Worm (Caenorhabditis elegans) whole organism, early embryonic: ENCODE results near the gene Y43B11AR.1.

Experiments
- B0310.2 ChIP-seq: sonication (generic microtip); optimal IDR thresholded peaks from 2 replicates; lab custom pipeline; 2016; ENCODE audit warnings: mild to moderate bottlenecking, missing genetic modification characterization, missing compliant biosample characterization
- F13C5.2 ChIP-seq: sonication (generic microtip); optimal IDR thresholded peaks from 2 replicates; lab custom pipeline; 2017; ENCODE audit warnings: mild to moderate bottlenecking, missing genetic modification characterization, inconsistent platforms, missing compliant biosample characterization
- aly-1 ChIP-seq: sonication (generic microtip); optimal IDR thresholded peaks from 2 replicates; lab custom pipeline; 2016; ENCODE audit warnings: missing genetic modification characterization, missing compliant biosample characterization
- ama-1 ChIP-seq: fragments of 150-350 bp; optimal IDR thresholded peaks from 2 replicates; lab custom pipeline; 2014
- ceh-13 ChIP-seq: fragments of 200-800 bp; sonication (Bioruptor generic); optimal IDR thresholded peaks from 2 replicates; lab custom pipeline; 2018; ENCODE audit warnings: mild to moderate bottlenecking, missing genetic modification characterization, missing compliant biosample characterization
- ceh-36 ChIP-seq: sonication (generic microtip); optimal IDR thresholded peaks from 2 replicates; lab custom pipeline; 2016; ENCODE audit warnings: missing genetic modification characterization, inconsistent platforms, missing compliant biosample characterization
- ets-7 ChIP-seq: sonication (generic microtip); optimal IDR thresholded peaks from 2 replicates; lab custom pipeline; 2016; ENCODE audit warnings: missing genotype, missing genetic modification characterization, missing compliant biosample characterization
- flt-1 ChIP-seq: fragments of 200-800 bp; sonication (Bioruptor generic); IDR thresholded peaks from 2 replicates; pipeline ENCODE4 v1.3.6; 2022; ENCODE audit warnings: missing genetic modification characterization, missing compliant biosample characterization
- hmbx-1 ChIP-seq: sonication (generic microtip); optimal IDR thresholded peaks from 2 replicates; lab custom pipeline; 2016; ENCODE audit warnings: mild to moderate bottlenecking, missing genetic modification characterization, missing compliant biosample characterization
- hmg-4 ChIP-seq: fragments of 200-800 bp; sonication (Bioruptor generic); optimal IDR thresholded peaks from 2 replicates; lab custom pipeline; 2018; ENCODE audit warnings: mild to moderate bottlenecking, missing genetic modification characterization, missing compliant biosample characterization
- hnd-1 ChIP-seq: sonication (generic microtip); optimal IDR thresholded peaks from 2 replicates; lab custom pipeline; 2016; ENCODE audit warnings: missing genetic modification characterization, missing compliant biosample characterization
- pes-1 ChIP-seq: fragments of 200-800 bp; sonication (Bioruptor generic); IDR thresholded peaks from 2 replicates; pipeline ENCODE4 v1.3.6; 2022; ENCODE audit warnings: missing genetic modification reagents, missing genetic modification characterization, missing compliant biosample characterization
- scrt-1 ChIP-seq: fragments of 200-800 bp; sonication (Bioruptor generic); IDR thresholded peaks from 2 replicates; pipeline ENCODE4 v1.3.6; 2022; ENCODE audit warnings: missing genetic modification characterization, missing compliant biosample characterization
- sea-1 ChIP-seq: fragments of 200-800 bp; sonication (Bioruptor generic); conservative IDR thresholded peaks from 2 replicates; pipeline ENCODE4 v1.3.6; 2022; ENCODE audit warnings: missing genetic modification characterization, missing compliant biosample characterization
- tbx-11 ChIP-seq: fragments of 200-800 bp; sonication (Bioruptor generic); IDR thresholded peaks from 2 replicates; pipeline ENCODE4 v1.3.6; 2022; ENCODE audit warnings: missing genetic modification characterization, missing compliant biosample characterization
- tbx-37 ChIP-seq: fragments of 200-800 bp; sonication (Bioruptor generic); conservative IDR thresholded peaks from 2 replicates; pipeline ENCODE4 v1.3.6; 2022; ENCODE audit warnings: missing genetic modification reagents, missing genetic modification characterization, missing compliant biosample characterization
- tra-4 ChIP-seq: sonication (generic microtip); optimal IDR thresholded peaks from 2 replicates; lab custom pipeline; 2017; ENCODE audit warnings: missing genetic modification characterization, missing compliant biosample characterization

Gene Y43B11AR.1

ce11 chrIV:7045362-7045936, 35.9 kb upstream of the Y43B11AR.1 start:
- TF ChIP-seq tbx-37 (GFP tag; lab: Robert Waterston, UW) (no peak), F13C5.2 (tag; lab: Kevin White, UChicago) (no peak), sea-1 (GFP tag; lab: Robert Waterston, UW) (no peak), scrt-1 (GFP tag; lab: Robert Waterston, UW) (no peak), ceh-13 (GFP tag; lab: Kevin White, UChicago) (no peak), tra-4 (tag; lab: Kevin White, UChicago) (no peak), B0310.2 (tag; lab: Kevin White, UChicago) (no peak), ceh-36 (tag; lab: Kevin White, UChicago) (no peak), ama-1 (lab: Kevin White, UChicago) (no peak)

- TF ChIP-seq F13C5.2 (tag; lab: Kevin White, UChicago) (no peak), scrt-1 (GFP tag; lab: Robert Waterston, UW) (no peak), hmg-4 (GFP tag; lab: Kevin White, UChicago) (no peak), B0310.2 (tag; lab: Kevin White, UChicago) (no peak), sea-1 (GFP tag; lab: Robert Waterston, UW) (no peak), tra-4 (tag; lab: Kevin White, UChicago) (no peak), tbx-37 (GFP tag; lab: Robert Waterston, UW) (no peak), hmbx-1 (tag; lab: Kevin White, UChicago) (no peak), pes-1 (GFP tag; lab: Robert Waterston, UW) (no peak), ceh-13 (GFP tag; lab: Kevin White, UChicago) (no peak), ceh-36 (tag; lab: Kevin White, UChicago) (no peak), hnd-1 (no peak), flt-1 (GFP tag; lab: Robert Waterston, UW) (no peak), ama-1 (lab: Kevin White, UChicago) (no peak), tbx-11 (GFP tag; lab: Robert Waterston, UW) (no peak), aly-1 (tag; lab: Kevin White, UChicago) (no peak), ets-7 (no peak)
Observed at ce11 chrIV:7046641-7047361, 34.5 kb upstream of the Y43B11AR.1 start.

ce11 chrIV:7047762-7048178, 33.5 kb upstream of the Y43B11AR.1 start:
- TF ChIP-seq scrt-1 (GFP tag; lab: Robert Waterston, UW) (no peak), sea-1 (GFP tag; lab: Robert Waterston, UW) (no peak)

ce11 chrIV:7048637-7049245, 32.6 kb upstream of the Y43B11AR.1 start:
- no peak for TF ChIP-seq pes-1 (GFP tag; lab: Robert Waterston, UW)

- no peak for TF ChIP-seq hnd-1
Observed at ce11 chrIV:7049672-7050206, 31.6 kb upstream of the Y43B11AR.1 start, which contains the start of gene nhr-105. Gene nhr-105, plus strand, starts transcription at chrIV:7050156.

ce11 chrIV:7051515-7051914, 29.8 kb upstream of the Y43B11AR.1 start:
- no peak for TF ChIP-seq hnd-1
- TF ChIP-seq B0310.2 (tag; lab: Kevin White, UChicago), result no peak
- no peak for TF ChIP-seq ama-1 (lab: Kevin White, UChicago)
- TF ChIP-seq ets-7, result no peak
- TF ChIP-seq sea-1 (GFP tag; lab: Robert Waterston, UW), result no peak

ce11 chrIV:7052135-7052534, 29.2 kb upstream of the Y43B11AR.1 start:
- TF ChIP-seq F13C5.2 (tag; lab: Kevin White, UChicago), result no peak
- TF ChIP-seq flt-1 (GFP tag; lab: Robert Waterston, UW), result no peak

ce11 chrIV:7057677-7058076, 23.6 kb upstream of the Y43B11AR.1 start, which contains the start of gene srx-50:
Gene srx-50, plus strand, starts transcription at chrIV:7057977.
- no peak for TF ChIP-seq pes-1 (GFP tag; lab: Robert Waterston, UW)
- TF ChIP-seq hmg-4 (GFP tag; lab: Kevin White, UChicago), result no peak
- TF ChIP-seq hnd-1, result no peak
- TF ChIP-seq sea-1 (GFP tag; lab: Robert Waterston, UW), result no peak
- no peak for TF ChIP-seq aly-1 (tag; lab: Kevin White, UChicago)
- no peak for TF ChIP-seq tra-4 (tag; lab: Kevin White, UChicago)
- no peak for TF ChIP-seq ceh-13 (GFP tag; lab: Kevin White, UChicago)
- no peak for TF ChIP-seq ama-1 (lab: Kevin White, UChicago)
- TF ChIP-seq tbx-11 (GFP tag; lab: Robert Waterston, UW), result no peak
- TF ChIP-seq flt-1 (GFP tag; lab: Robert Waterston, UW), result no peak
- TF ChIP-seq ceh-36 (tag; lab: Kevin White, UChicago), result no peak
- no peak for TF ChIP-seq hmbx-1 (tag; lab: Kevin White, UChicago)
- no peak for TF ChIP-seq F13C5.2 (tag; lab: Kevin White, UChicago)
- no peak for TF ChIP-seq ets-7
